Fruit fly (Drosophila melanogaster) whole organism, embryonic: Measurements from ENCODE around the gene Jarid2.

ENCODE experiments used
- ATbp ChIP-seq: fragments of 200-800 bp; sonication (Bioruptor generic); optimal IDR thresholded peaks from 2 replicates; lab custom pipeline; 2017; ENCODE audit warnings: missing biosample characterization, mild to moderate bottlenecking, missing genetic modification characterization, missing genetic modification reagents
- Asciz ChIP-seq: fragments of 200-800 bp; sonication (Bioruptor generic); optimal IDR thresholded peaks from 2 replicates; lab custom pipeline; 2017; ENCODE audit warnings: missing biosample characterization, mild to moderate bottlenecking, missing genetic modification characterization, missing genetic modification reagents
- Atf3 ChIP-seq: fragments of 200-800 bp; sonication (Bioruptor generic); optimal IDR thresholded peaks from 3 replicates; lab custom pipeline; 2016; ENCODE audit warnings: missing biosample characterization, missing genetic modification characterization
- CG10462 ChIP-seq: fragments of 200-800 bp; sonication (Bioruptor generic); optimal IDR thresholded peaks from 2 replicates; lab custom pipeline; 2016; ENCODE audit warnings: missing biosample characterization, missing genetic modification characterization
- CG14050 ChIP-seq: fragments of 200-800 bp; sonication (Bioruptor generic); IDR thresholded peaks from 3 replicates; pipeline ENCODE4 v1.3.6; 2022; ENCODE audit warnings: missing biosample characterization, missing genetic modification characterization
- CG14860 ChIP-seq: fragments of 200-800 bp; sonication (Bioruptor generic); IDR thresholded peaks from 3 replicates; pipeline ENCODE4 v1.3.6; 2022; ENCODE audit warnings: missing biosample characterization, missing genetic modification characterization; ENCODE audit not compliant: partially characterized antibody
- CG15269 ChIP-seq: fragments of 200-800 bp; sonication (Bioruptor generic); optimal IDR thresholded peaks from 2 replicates; lab custom pipeline; 2018; ENCODE audit warnings: missing biosample characterization, mild to moderate bottlenecking, missing genetic modification characterization, moderate library complexity
- CG15601 ChIP-seq: fragments of 200-800 bp; sonication (Bioruptor generic); optimal IDR thresholded peaks from 3 replicates; lab custom pipeline; 2019; ENCODE audit warnings: missing biosample characterization, mild to moderate bottlenecking, missing genetic modification characterization, moderate library complexity
- CG17186 ChIP-seq: fragments of 200-800 bp; sonication (Bioruptor generic); optimal IDR thresholded peaks from 3 replicates; lab custom pipeline; 2017; ENCODE audit warnings: missing biosample characterization, missing genetic modification reagents, missing genetic modification characterization
- CG17359 ChIP-seq: fragments of 200-800 bp; sonication (Bioruptor generic); optimal IDR thresholded peaks from 3 replicates; lab custom pipeline; 2018; ENCODE audit warnings: missing biosample characterization, mild to moderate bottlenecking, missing genetic modification characterization, moderate library complexity
- CG17612 ChIP-seq: fragments of 200-800 bp; sonication (Bioruptor generic); IDR thresholded peaks from 2 replicates; pipeline ENCODE4 v1.3.6; 2022; ENCODE audit warnings: missing biosample characterization, missing genetic modification characterization
- CG17802 ChIP-seq: fragments of 200-800 bp; sonication (Bioruptor generic); optimal IDR thresholded peaks from 2 replicates; lab custom pipeline; 2018; ENCODE audit warnings: missing biosample characterization, mild to moderate bottlenecking, missing genetic modification characterization, moderate library complexity
- CG18262 ChIP-seq: fragments of 200-800 bp; optimal IDR thresholded peaks from 3 replicates; lab custom pipeline; 2019; ENCODE audit warnings: missing biosample characterization, mild to moderate bottlenecking, missing genetic modification characterization, moderate library complexity
- CG8944 ChIP-seq: fragments of 200-800 bp; sonication (Bioruptor generic); optimal IDR thresholded peaks from 3 replicates; lab custom pipeline; 2016; ENCODE audit warnings: missing biosample characterization, missing genetic modification characterization
- CG9727 ChIP-seq: fragments of 200-800 bp; sonication (Bioruptor generic); optimal IDR thresholded peaks from 3 replicates; lab custom pipeline; 2017; ENCODE audit warnings: missing biosample characterization, mild to moderate bottlenecking, missing genetic modification characterization
- D19B ChIP-seq: fragments of 200-800 bp; sonication (Bioruptor generic); optimal IDR thresholded peaks from 2 replicates; lab custom pipeline; 2017; ENCODE audit warnings: missing biosample characterization, mild to moderate bottlenecking, missing genetic modification characterization
- Dp ChIP-seq: fragments of 200-800 bp; sonication (Bioruptor generic); optimal IDR thresholded peaks from 2 replicates; lab custom pipeline; 2018; ENCODE audit warnings: missing biosample characterization, mild to moderate bottlenecking, missing genetic modification characterization, moderate library complexity
- Eip74EF ChIP-seq, 2 experiments: fragments of 200-800 bp in 1 of 2; fragments of >200 bp in 1 of 2; sonication (Bioruptor generic) in 1 of 2; optimal IDR thresholded peaks; 2 replicates each; lab custom pipeline; 2017 to 2019; ENCODE audit warnings: missing biosample characterization in 2 of 2, missing genetic modification characterization in 2 of 2, mild to moderate bottlenecking in 1 of 2, moderate library complexity in 1 of 2
- Hey ChIP-seq: fragments of 200-800 bp; sonication (Bioruptor generic); optimal IDR thresholded peaks from 3 replicates; lab custom pipeline; 2018; ENCODE audit warnings: missing biosample characterization, mild to moderate bottlenecking, missing genetic modification characterization
- Lim3 ChIP-seq: fragments of 200-800 bp; sonication (Bioruptor generic); IDR thresholded peaks from 2 replicates; pipeline ENCODE4 v1.3.6; 2022; ENCODE audit warnings: missing biosample characterization, missing genetic modification characterization
- Mes4 ChIP-seq: fragments of 200-800 bp; sonication (Bioruptor generic); optimal IDR thresholded peaks from 2 replicates; lab custom pipeline; 2016; ENCODE audit warnings: missing biosample characterization, missing genetic modification characterization
- Myb ChIP-seq: fragments of 200-800 bp; sonication (Bioruptor generic); optimal IDR thresholded peaks from 2 replicates; lab custom pipeline; 2016; ENCODE audit warnings: missing biosample characterization, missing genetic modification characterization
- Rx ChIP-seq: fragments of 200-800 bp; sonication (Bioruptor generic); IDR thresholded peaks from 2 replicates; pipeline ENCODE4 v1.3.6; 2022; ENCODE audit warnings: missing biosample characterization, missing genetic modification characterization
- Sox102F ChIP-seq: fragments of 200-800 bp; sonication (Bioruptor generic); optimal IDR thresholded peaks from 2 replicates; lab custom pipeline; 2018; ENCODE audit warnings: missing biosample characterization, mild to moderate bottlenecking, missing genetic modification characterization, moderate library complexity
- Taf1 ChIP-seq: fragments of 200-800 bp; sonication (Bioruptor generic); IDR thresholded peaks from 2 replicates; pipeline ENCODE4 v1.3.6; 2022; ENCODE audit warnings: missing biosample characterization, missing genetic modification characterization
- Xbp1 ChIP-seq: fragments of 200-800 bp; sonication (Bioruptor generic); optimal IDR thresholded peaks from 3 replicates; lab custom pipeline; 2016; ENCODE audit warnings: missing biosample characterization, mild to moderate bottlenecking, missing genetic modification characterization
- bcd ChIP-seq: fragments of 200-800 bp; sonication (Bioruptor generic); optimal IDR thresholded peaks from 2 replicates; lab custom pipeline; 2017; ENCODE audit warnings: missing biosample characterization, mild to moderate bottlenecking, missing genetic modification characterization
- bigmax ChIP-seq: fragments of 200-800 bp; sonication (Bioruptor generic); optimal IDR thresholded peaks from 2 replicates; lab custom pipeline; 2018; ENCODE audit warnings: missing biosample characterization, mild to moderate bottlenecking, missing genetic modification characterization
- corto ChIP-seq: fragments of 200-800 bp; sonication (Bioruptor generic); optimal IDR thresholded peaks from 2 replicates; lab custom pipeline; 2016; ENCODE audit warnings: missing biosample characterization, mild to moderate bottlenecking, missing genetic modification characterization, moderate library complexity
- crol ChIP-seq: fragments of 200-800 bp; sonication (Bioruptor generic); IDR thresholded peaks from 2 replicates; pipeline ENCODE4 v1.3.6; 2022; ENCODE audit warnings: missing biosample characterization, missing genetic modification characterization
- dan ChIP-seq: fragments of 200-800 bp; sonication (Bioruptor generic); IDR thresholded peaks from 2 replicates; pipeline ENCODE4 v1.3.6; 2022; ENCODE audit warnings: missing biosample characterization, missing genetic modification characterization
- danr ChIP-seq: fragments of 200-800 bp; sonication (Bioruptor generic); IDR thresholded peaks from 2 replicates; pipeline ENCODE4 v1.3.6; 2022; ENCODE audit warnings: missing biosample characterization, missing genetic modification characterization
- dm ChIP-seq: fragments of 200-800 bp; sonication (Bioruptor generic); optimal IDR thresholded peaks from 3 replicates; lab custom pipeline; 2016; ENCODE audit warnings: missing biosample characterization, missing genetic modification characterization
- en ChIP-seq: fragments of 200-800 bp; sonication (Bioruptor generic); optimal IDR thresholded peaks from 2 replicates; lab custom pipeline; 2016; ENCODE audit warnings: missing biosample characterization, missing genetic modification characterization
- exex ChIP-seq: fragments of 200-800 bp; sonication (Bioruptor generic); optimal IDR thresholded peaks from 4 replicates; lab custom pipeline; 2018; ENCODE audit warnings: missing biosample characterization, mild to moderate bottlenecking, missing genetic modification characterization, moderate library complexity
- grau ChIP-seq: fragments of 200-800 bp; optimal IDR thresholded peaks from 3 replicates; lab custom pipeline; 2019; ENCODE audit warnings: missing biosample characterization, mild to moderate bottlenecking, missing genetic modification characterization, moderate library complexity
- grn ChIP-seq: fragments of 200-800 bp; sonication (Bioruptor generic); optimal IDR thresholded peaks from 3 replicates; lab custom pipeline; 2017; ENCODE audit warnings: missing biosample characterization, missing genetic modification characterization
- klu ChIP-seq: fragments of 200-800 bp; sonication (Bioruptor generic); IDR thresholded peaks from 2 replicates; pipeline ENCODE4 v1.3.6; 2022; ENCODE audit warnings: missing biosample characterization, missing genetic modification characterization
- lov ChIP-seq, 2 experiments: fragments of 200-800 bp in 1 of 2; fragments of >200 bp in 1 of 2; sonication (Bioruptor generic) in 1 of 2; IDR thresholded peaks in 1 of 2; optimal IDR thresholded peaks in 1 of 2; 2 replicates in 1 of 2; 3 replicates in 1 of 2; pipeline versions ENCODE4 v1.3.6 to Lab custom; 2017 to 2022; ENCODE audit warnings: missing biosample characterization in 1 of 2, missing genetic modification characterization in 1 of 2
- org-1 ChIP-seq: fragments of 200-800 bp; sonication (Bioruptor generic); optimal IDR thresholded peaks from 2 replicates; lab custom pipeline; 2017; ENCODE audit warnings: missing biosample characterization, missing genetic modification characterization
- phol ChIP-seq: fragments of 200-800 bp; sonication (Bioruptor generic); optimal IDR thresholded peaks from 3 replicates; lab custom pipeline; 2018; ENCODE audit warnings: missing biosample characterization, mild to moderate bottlenecking, missing genetic modification characterization, moderate library complexity
- pzg ChIP-seq: fragments of 200-800 bp; sonication (Bioruptor generic); optimal IDR thresholded peaks from 3 replicates; lab custom pipeline; 2018; ENCODE audit warnings: missing biosample characterization, mild to moderate bottlenecking, missing genetic modification characterization, moderate library complexity
- ranshi ChIP-seq: fragments of 200-800 bp; sonication (Bioruptor generic); IDR thresholded peaks from 2 replicates; pipeline ENCODE4 v1.3.6; 2022; ENCODE audit warnings: missing biosample characterization, missing genetic modification characterization
- rib ChIP-seq: fragments of 200-800 bp; sonication (Bioruptor generic); IDR thresholded peaks from 2 replicates; pipeline ENCODE4 v1.3.6; 2022; ENCODE audit warnings: missing biosample characterization, missing genetic modification characterization
- ro ChIP-seq: fragments of 200-800 bp; sonication (Bioruptor generic); IDR thresholded peaks from 2 replicates; pipeline ENCODE4 v1.3.6; 2022; ENCODE audit warnings: missing biosample characterization, missing genetic modification characterization
- scrt ChIP-seq: fragments of 200-800 bp; sonication (Bioruptor generic); optimal IDR thresholded peaks from 2 replicates; lab custom pipeline; 2018; ENCODE audit warnings: missing biosample characterization, mild to moderate bottlenecking, missing genetic modification characterization, moderate library complexity
- usp ChIP-seq: fragments of >200 bp; optimal IDR thresholded peaks from 2 replicates; lab custom pipeline; 2017; ENCODE audit warnings: missing biosample characterization, missing genetic modification characterization
- wor ChIP-seq: fragments of 200-800 bp; sonication (Bioruptor generic); IDR thresholded peaks from 2 replicates; pipeline ENCODE4 v1.3.6; 2022; ENCODE audit warnings: missing biosample characterization, missing genetic modification characterization
- zen2 ChIP-seq: fragments of 200-800 bp; sonication (Bioruptor generic); IDR thresholded peaks from 3 replicates; pipeline ENCODE4 v1.3.6; 2022; ENCODE audit warnings: missing biosample characterization, missing genetic modification characterization; ENCODE audit not compliant: partially characterized antibody
- zfh2 ChIP-seq: fragments of 200-800 bp; sonication (Bioruptor generic); optimal IDR thresholded peaks from 2 replicates; lab custom pipeline; 2016; ENCODE audit warnings: missing biosample characterization, missing genetic modification characterization

The Jarid2 gene

DNA sequence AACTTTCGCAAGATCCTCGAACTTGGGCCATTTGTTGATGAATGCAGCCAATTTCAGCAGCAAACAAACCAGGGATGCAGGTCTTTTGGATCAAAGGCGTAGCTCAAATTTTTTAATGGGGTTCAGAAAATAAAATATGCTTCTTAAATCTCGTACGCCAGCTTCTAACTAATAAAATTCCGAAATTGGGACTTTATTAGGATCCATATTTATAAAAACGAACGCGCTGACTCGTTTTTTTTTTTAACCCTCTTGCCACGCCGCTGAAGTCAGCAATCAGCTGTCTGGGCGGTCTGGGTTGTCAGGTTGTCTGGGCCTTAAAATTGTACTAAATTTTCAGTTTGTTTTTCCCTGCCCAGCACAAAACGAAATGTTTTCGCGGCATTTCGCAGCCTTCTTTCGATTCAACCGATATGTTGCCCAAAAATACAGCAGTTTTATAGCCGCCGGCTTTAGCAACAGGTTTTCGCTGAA lies 19.2 kb upstream of the Jarid2 start, which contains the start of gene CG3437 (continued):
- TF ChIP-seq CG9727 (GFP tag; lab: Kevin White, UChicago): peak; percentile 98
- no peak for TF ChIP-seq lov (optimal IDR thresholded peaks at IDR 0.05; lab: Kevin White, UChicago)
- peak; percentile 100 for TF ChIP-seq lov (GFP tag; IDR thresholded peaks at IDR 0.05; lab: Robert Waterston, UW)
- peak; percentile 97 for TF ChIP-seq Mes4 (GFP tag; lab: Kevin White, UChicago)
- peak; percentile 95 for TF ChIP-seq dm (GFP tag; lab: Kevin White, UChicago)
- peak; percentile 97 for TF ChIP-seq CG15601
- peak; percentile 98 for TF ChIP-seq ro (GFP tag; lab: Robert Waterston, UW)
- peak; percentile 97 for TF ChIP-seq grau (tag; lab: Kevin White, UChicago)
- peak; percentile 97 for TF ChIP-seq scrt (GFP tag; lab: Kevin White, UChicago)
- peak; percentile 96 for TF ChIP-seq CG18262 (tag; lab: Kevin White, UChicago)
- TF ChIP-seq CG15269 (tag; lab: Kevin White, UChicago): peak; percentile 99
- peak in 1 of 2 experiments; percentile 96 for TF ChIP-seq Eip74EF (GFP tag; optimal IDR thresholded peaks at IDR 0.05; lab: Kevin White, UChicago)
- peak; percentile 97 for TF ChIP-seq wor (GFP tag; lab: Robert Waterston, UW)
- peak; percentile 53 for TF ChIP-seq pzg (GFP tag; lab: Kevin White, UChicago)
- TF ChIP-seq grn (GFP tag; lab: Kevin White, UChicago): peak; percentile 80
- TF ChIP-seq Asciz: peak; percentile 98
- TF ChIP-seq CG14050 (GFP tag; lab: Robert Waterston, UW): peak; percentile 99
- peak; percentile 100 for TF ChIP-seq phol (tag; lab: Kevin White, UChicago)
- TF ChIP-seq Rx (GFP tag; lab: Robert Waterston, UW): peak; percentile 100
- peak; percentile 98 for TF ChIP-seq org-1 (GFP tag; lab: Kevin White, UChicago)
- peak; percentile 98 for TF ChIP-seq klu (GFP tag; lab: Robert Waterston, UW)
- peak; percentile 99 for TF ChIP-seq Sox102F (GFP tag; lab: Kevin White, UChicago)
- TF ChIP-seq exex: peak; percentile 93
- TF ChIP-seq CG10462 (GFP tag; lab: Kevin White, UChicago): peak; percentile 97
- peak; percentile 97 for TF ChIP-seq Lim3 (GFP tag; lab: Robert Waterston, UW)
- TF ChIP-seq danr (GFP tag; lab: Robert Waterston, UW): peak; percentile 99
- TF ChIP-seq D19B (GFP tag; lab: Kevin White, UChicago): peak; percentile 94
- TF ChIP-seq corto (GFP tag; lab: Kevin White, UChicago): peak; percentile 97
- peak; percentile 95 for TF ChIP-seq CG17186 (GFP tag; lab: Kevin White, UChicago)
- no peak for TF ChIP-seq CG14860 (GFP tag; lab: Robert Waterston, UW)
- TF ChIP-seq rib (GFP tag; lab: Robert Waterston, UW): peak; percentile 99
- peak; percentile 99 for TF ChIP-seq zfh2 (GFP tag; lab: Kevin White, UChicago)
- peak; percentile 97 for TF ChIP-seq Taf1 (GFP tag; lab: Robert Waterston, UW)
- peak; percentile 85 for TF ChIP-seq crol (GFP tag; lab: Robert Waterston, UW)
- TF ChIP-seq zen2: no peak
- TF ChIP-seq dan (GFP tag; lab: Robert Waterston, UW): peak; percentile 98
- TF ChIP-seq usp (GFP tag; lab: Kevin White, UChicago): no peak
- TF ChIP-seq bcd (GFP tag; lab: Kevin White, UChicago): peak; percentile 99
- peak; percentile 99 for TF ChIP-seq Xbp1
- peak; percentile 40 for TF ChIP-seq Dp (GFP tag; lab: Kevin White, UChicago)
- peak; percentile 99 for TF ChIP-seq ranshi (GFP tag; lab: Robert Waterston, UW)
- TF ChIP-seq Atf3: peak; percentile 98
- peak; percentile 77 for TF ChIP-seq bigmax (GFP tag; lab: Kevin White, UChicago)
- TF ChIP-seq CG8944: peak; percentile 99
- peak; percentile 93 for TF ChIP-seq CG17802 (tag; lab: Kevin White, UChicago)
- TF ChIP-seq en (GFP tag; lab: Kevin White, UChicago): peak; percentile 98
- peak; percentile 94 for TF ChIP-seq Hey (tag; lab: Kevin White, UChicago)
- peak; percentile 98 for TF ChIP-seq ATbp (GFP tag; lab: Kevin White, UChicago)
- peak; percentile 98 for TF ChIP-seq CG17612
- peak; percentile 92 for TF ChIP-seq Myb (GFP tag; lab: Kevin White, UChicago)
- peak; percentile 99 for TF ChIP-seq CG17359 (tag; lab: Kevin White, UChicago)
